Fruit fly (Drosophila melanogaster) whole organism, wandering third instar larva: Measurements from ENCODE around the gene CG13010.
A peak's percentile ranks its signal among the peaks of the same experiment; 100 is the strongest.

Experiments
- Abd-B ChIP-seq: fragments of >200 bp; optimal IDR thresholded peaks from 2 replicates; lab custom pipeline; 2017; ENCODE audit warnings: missing biosample characterization, missing genetic modification characterization
- CrebA ChIP-seq: fragments of 200-800 bp; sonication (Bioruptor generic); optimal IDR thresholded peaks from 2 replicates; lab custom pipeline; 2016; ENCODE audit warnings: missing biosample characterization, mild to moderate bottlenecking, missing genetic modification characterization, borderline replicate concordance
- Dfd ChIP-seq: fragments of >200 bp; optimal IDR thresholded peaks from 2 replicates; lab custom pipeline; 2017; ENCODE audit warnings: missing biosample characterization, missing genetic modification characterization
- Dif ChIP-seq: fragments of 200-275, 200-300 bp; sonication (Bioruptor generic); optimal IDR thresholded peaks from 2 replicates; lab custom pipeline; 2018; ENCODE audit warnings: missing biosample characterization, missing genetic modification characterization; ENCODE audit not compliant: partially characterized antibody
- GATAd ChIP-seq: sonication (Bioruptor generic); optimal IDR thresholded peaks from 2 replicates; lab custom pipeline; 2016; ENCODE audit warnings: missing biosample characterization, missing genetic modification characterization
- HLH106 ChIP-seq: fragments of 200-800 bp; optimal IDR thresholded peaks from 3 replicates; lab custom pipeline; 2019; ENCODE audit warnings: missing biosample characterization, mild to moderate bottlenecking, missing genetic modification characterization, moderate library complexity
- Hnf4 ChIP-seq: fragments of 200-800 bp; sonication (Bioruptor generic); optimal IDR thresholded peaks from 2 replicates; lab custom pipeline; 2016; ENCODE audit warnings: missing biosample characterization, mild to moderate bottlenecking, missing genetic modification characterization
- Hr78 ChIP-seq: fragments of >200 bp; optimal IDR thresholded peaks from 2 replicates; lab custom pipeline; 2017; ENCODE audit warnings: missing biosample characterization, missing genetic modification characterization
- Hr83 ChIP-seq: fragments of 200-300 bp; sonication (Bioruptor generic); optimal IDR thresholded peaks from 2 replicates; lab custom pipeline; 2016; ENCODE audit warnings: missing biosample characterization, mild to moderate bottlenecking, missing genetic modification characterization, moderate library complexity; ENCODE audit not compliant: poor library complexity, severe bottlenecking
- Jra ChIP-seq: sonication (Bioruptor generic); optimal IDR thresholded peaks from 2 replicates; lab custom pipeline; 2016; ENCODE audit warnings: missing biosample characterization, missing genetic modification characterization
- Mio ChIP-seq: sonication (Bioruptor generic); optimal IDR thresholded peaks from 2 replicates; lab custom pipeline; 2016; ENCODE audit warnings: missing biosample characterization, missing genetic modification characterization
- Myc ChIP-seq: fragments of >200 bp; optimal IDR thresholded peaks from 2 replicates; lab custom pipeline; 2017
- OdsH ChIP-seq: fragments of 200-800 bp; sonication (Bioruptor generic); optimal IDR thresholded peaks from 2 replicates; lab custom pipeline; 2016; ENCODE audit warnings: missing biosample characterization, mild to moderate bottlenecking, missing genetic modification characterization
- Rel ChIP-seq, 2 experiments: fragments of 200-800 bp; sonication (Bioruptor generic) in 1 of 2; optimal IDR thresholded peaks; 2 replicates in 1 of 2; 3 replicates in 1 of 2; lab custom pipeline; 2016 to 2019; ENCODE audit warnings: mild to moderate bottlenecking in 2 of 2, missing biosample characterization in 2 of 2, missing genetic modification characterization in 2 of 2, moderate library complexity in 1 of 2
- Sp1 ChIP-seq: fragments of 200-800 bp; sonication (Bioruptor generic); optimal IDR thresholded peaks from 3 replicates; lab custom pipeline; 2019; ENCODE audit warnings: missing biosample characterization, mild to moderate bottlenecking, missing genetic modification characterization, moderate library complexity
- Vsx2 ChIP-seq: fragments of 200-300, 225-300 bp; sonication (Bioruptor generic); optimal IDR thresholded peaks from 2 replicates; lab custom pipeline; 2018; ENCODE audit warnings: missing biosample characterization, missing genetic modification characterization; ENCODE audit not compliant: partially characterized antibody
- br ChIP-seq: fragments of 200-800 bp; sonication (Bioruptor generic); optimal IDR thresholded peaks from 2 replicates; lab custom pipeline; 2016; ENCODE audit warnings: missing biosample characterization, missing genetic modification characterization
- dl ChIP-seq, 2 experiments: fragments of 175-275, 200-275 bp in 1 of 2; fragments of 200-275 bp in 1 of 2; sonication (Bioruptor generic); optimal IDR thresholded peaks; lab custom pipeline; 2018; ENCODE audit warnings: mild to moderate bottlenecking in 2 of 2, missing biosample characterization in 2 of 2, missing genetic modification characterization in 2 of 2, moderate library complexity in 2 of 2; ENCODE audit not compliant: partially characterized antibody in 2 of 2, insufficient read depth in 1 of 2
- dmrt93B ChIP-seq: fragments of 200-800 bp; sonication (Bioruptor generic); optimal IDR thresholded peaks from 2 replicates; lab custom pipeline; 2018; ENCODE audit warnings: missing biosample characterization, mild to moderate bottlenecking, missing genetic modification characterization
- dsf ChIP-seq: sonication (Bioruptor generic); optimal IDR thresholded peaks from 2 replicates; lab custom pipeline; 2016; ENCODE audit warnings: missing biosample characterization, missing genetic modification characterization, borderline replicate concordance
- ey ChIP-seq: fragments of 200-800 bp; sonication (Bioruptor generic); optimal IDR thresholded peaks from 2 replicates; lab custom pipeline; 2016; ENCODE audit warnings: missing biosample characterization, missing genetic modification characterization
- foxo ChIP-seq, 2 experiments: fragments of 200-800 bp; sonication (Bioruptor generic); optimal IDR thresholded peaks; 2 replicates in 1 of 2; 3 replicates in 1 of 2; lab custom pipeline; 2016 to 2017; ENCODE audit warnings: missing biosample characterization in 2 of 2, missing genetic modification characterization in 2 of 2
- h ChIP-seq: fragments of 200-800 bp; sonication (Bioruptor generic); optimal IDR thresholded peaks from 3 replicates; lab custom pipeline; 2016; ENCODE audit warnings: missing biosample characterization, mild to moderate bottlenecking, missing genetic modification characterization
- jim ChIP-seq: fragments of 175-275, 200-325 bp; sonication (Bioruptor generic); optimal IDR thresholded peaks from 2 replicates; lab custom pipeline; 2016; ENCODE audit warnings: missing biosample characterization, mild to moderate bottlenecking, missing genetic modification characterization
- psq ChIP-seq: fragments of 200-800 bp; sonication (Bioruptor generic); optimal IDR thresholded peaks from 3 replicates; lab custom pipeline; 2017; ENCODE audit warnings: missing biosample characterization, mild to moderate bottlenecking, missing genetic modification characterization, moderate library complexity
- rgr ChIP-seq: fragments of 200-800 bp; sonication (Bioruptor generic); optimal IDR thresholded peaks from 3 replicates; lab custom pipeline; 2016; ENCODE audit warnings: missing biosample characterization, mild to moderate bottlenecking, missing genetic modification characterization
- sage ChIP-seq: fragments of 200-800 bp; sonication (Bioruptor generic); optimal IDR thresholded peaks from 2 replicates; lab custom pipeline; 2016; ENCODE audit warnings: missing biosample characterization, mild to moderate bottlenecking, missing genetic modification characterization
- sv ChIP-seq: fragments of 200-800 bp; sonication (Bioruptor generic); optimal IDR thresholded peaks from 3 replicates; lab custom pipeline; 2016; ENCODE audit warnings: missing biosample characterization, missing genetic modification characterization
- tai ChIP-seq: sonication (Bioruptor generic); optimal IDR thresholded peaks from 2 replicates; lab custom pipeline; 2016; ENCODE audit warnings: missing biosample characterization, missing genetic modification characterization
- usp ChIP-seq: fragments of >200 bp; optimal IDR thresholded peaks from 2 replicates; lab custom pipeline; 2017; ENCODE audit warnings: missing biosample characterization, missing genetic modification characterization
- woc ChIP-seq: sonication (Bioruptor generic); optimal IDR thresholded peaks from 2 replicates; lab custom pipeline; 2016; ENCODE audit warnings: missing biosample characterization, mild to moderate bottlenecking, missing genetic modification characterization

The CG13010 gene

dm6 chrX:16696614-16697519, 18.1 kb upstream of the CG13010 start:
- TF ChIP-seq tai (GFP tag; lab: Kevin White, UChicago) = no peak
- no peak for TF ChIP-seq psq (GFP tag; lab: Kevin White, UChicago)
- TF ChIP-seq usp (GFP tag; lab: Kevin White, UChicago) = no peak
- no peak for TF ChIP-seq br (GFP tag; lab: Kevin White, UChicago)
- TF ChIP-seq sv (GFP tag; lab: Kevin White, UChicago) = no peak
- no peak for TF ChIP-seq dl (GFP tag; optimal IDR thresholded peaks at IDR 0.05; lab: Kevin White, UChicago; ENCODE audit: insufficient read depth in 1 of 2, partially characterized antibody in 2 of 2)
- TF ChIP-seq Jra (GFP tag; lab: Kevin White, UChicago) = no peak
- TF ChIP-seq foxo (GFP tag; optimal IDR thresholded peaks at IDR 0.05; lab: Kevin White, UChicago) = no peak
- no peak for TF ChIP-seq CrebA (GFP tag; lab: Kevin White, UChicago)
- no peak for TF ChIP-seq Hr78 (GFP tag; lab: Kevin White, UChicago)

DNA sequence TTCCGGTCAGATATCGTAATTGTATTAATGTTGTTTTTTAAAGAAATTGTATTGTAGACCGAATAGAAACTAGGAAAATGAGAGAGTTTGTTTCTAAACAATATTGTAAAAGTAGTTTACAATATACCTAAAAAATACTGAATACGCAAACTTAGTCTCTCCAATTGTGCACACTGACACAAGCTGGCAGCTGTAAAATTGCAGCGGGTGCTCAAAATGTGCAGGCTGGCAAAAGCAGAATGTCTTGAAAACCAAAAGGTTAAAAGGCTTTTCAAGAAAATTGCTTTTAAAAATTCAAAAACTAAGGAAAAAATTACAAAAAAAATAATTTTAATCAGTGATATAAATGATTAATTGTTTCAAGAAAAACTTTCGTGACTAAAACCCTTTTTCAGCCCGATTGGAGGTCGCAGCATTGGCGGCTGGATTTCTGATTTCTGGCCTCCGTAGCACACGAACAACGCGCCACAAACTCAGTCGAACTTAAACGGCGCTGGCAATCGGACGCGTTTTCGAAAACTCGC, 17.0 kb upstream of the CG13010 start, which contains the start of gene CG4678:
Gene CG4678, plus strand, starts transcription at position 474 of the 524 bp plus-strand sequence.
- TF ChIP-seq jim (no peak), Dfd (GFP tag; lab: Kevin White, UChicago) (no peak), Dif (GFP tag; lab: Kevin White, UChicago) (peak; percentile 96), GATAd (no peak), dl (GFP tag; optimal IDR thresholded peaks at IDR 0.05; lab: Kevin White, UChicago; ENCODE audit: insufficient read depth in 1 of 2, partially characterized antibody in 2 of 2) (peak; percentile 53 to 80), woc (GFP tag; lab: Kevin White, UChicago) (no peak), sage (GFP tag; lab: Kevin White, UChicago) (no peak), dsf (GFP tag; lab: Kevin White, UChicago) (no peak), Vsx2 (GFP tag; lab: Kevin White, UChicago) (peak; percentile 66)

DNA sequence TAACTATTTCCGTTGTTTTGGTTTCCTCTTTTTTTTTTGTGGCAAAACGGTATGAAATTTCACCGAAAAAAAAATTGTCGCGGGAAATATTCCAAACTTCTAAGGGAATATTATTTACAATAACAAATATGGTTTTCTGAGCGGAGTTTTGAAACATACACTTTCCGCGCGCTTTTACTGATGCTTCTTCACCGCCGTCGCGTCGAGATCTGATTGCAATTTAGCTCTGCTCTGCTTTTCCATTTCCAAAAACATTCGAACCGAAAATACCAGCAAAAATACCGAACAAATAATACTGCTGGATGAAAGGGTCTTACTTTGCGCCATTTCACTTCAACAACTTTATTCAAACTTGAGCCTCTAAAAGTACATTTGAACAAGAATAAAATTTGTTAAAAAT, 16.2 kb upstream of the CG13010 start, which contains the start of gene Septin4:
Gene Septin4, minus strand, starts transcription at position 215 of the 400 bp plus-strand sequence.
- no peak for TF ChIP-seq jim
- no peak for TF ChIP-seq Jra (GFP tag; lab: Kevin White, UChicago)
- TF ChIP-seq Dif (GFP tag; lab: Kevin White, UChicago) = no peak
- no peak for TF ChIP-seq Hr83 (GFP tag; lab: Kevin White, UChicago)
- TF ChIP-seq Hnf4 (GFP tag; lab: Kevin White, UChicago) = no peak
- TF ChIP-seq dsf (GFP tag; lab: Kevin White, UChicago) = no peak
- TF ChIP-seq Mio (GFP tag; lab: Kevin White, UChicago) = no peak
- no peak for TF ChIP-seq Sp1 (GFP tag; lab: Kevin White, UChicago)
- no peak for TF ChIP-seq HLH106 (tag; lab: Kevin White, UChicago)
- TF ChIP-seq psq (GFP tag; lab: Kevin White, UChicago) = no peak
- no peak for TF ChIP-seq Myc
- no peak for TF ChIP-seq br (GFP tag; lab: Kevin White, UChicago)
- TF ChIP-seq Rel (GFP tag; optimal IDR thresholded peaks at IDR 0.05; lab: Kevin White, UChicago) = no peak
- no peak for TF ChIP-seq Rel (tag; optimal IDR thresholded peaks at IDR 0.05; lab: Kevin White, UChicago)
- no peak for TF ChIP-seq woc (GFP tag; lab: Kevin White, UChicago)
- no peak for TF ChIP-seq rgr (GFP tag; lab: Kevin White, UChicago)
- TF ChIP-seq Abd-B = no peak
- TF ChIP-seq h (GFP tag; lab: Kevin White, UChicago) = no peak
- no peak for TF ChIP-seq OdsH (GFP tag; lab: Kevin White, UChicago)
- TF ChIP-seq dmrt93B (GFP tag; lab: Kevin White, UChicago) = no peak
- TF ChIP-seq ey = no peak
